Worm (Caenorhabditis elegans): ENCODE data around the gene rpl-11.2.

rpl-11.2 gene

ce11 chrX:2229305-2230172, 12.9 kb downstream of the rpl-11.2 start, which contains the start of gene lin-32:
lin-32 (minus strand) TSS chrX:2230122.
- TF ChIP-seq ztf-23 (GFP tag; IDR thresholded peaks at IDR 0.05) = no peak
- no peak for TF ChIP-seq tab-1 (GFP tag; IDR thresholded peaks at IDR 0.05)
- no peak for TF ChIP-seq ref-1 (GFP tag; conservative IDR thresholded peaks at IDR 0.05)
- TF ChIP-seq med-1 (GFP tag; optimal IDR thresholded peaks at IDR 0.05; ENCODE audit: insufficient read depth) = no peak
- TF ChIP-seq klf-2 (GFP tag; conservative IDR thresholded peaks at IDR 0.05) = no peak
- no peak for TF ChIP-seq ztf-29 (GFP tag; IDR thresholded peaks at IDR 0.05)
- TF ChIP-seq flt-1 (GFP tag; IDR thresholded peaks at IDR 0.05) = no peak
- no peak for TF ChIP-seq T22C8.4 (GFP tag; IDR thresholded peaks at IDR 0.05)
- no peak for TF ChIP-seq cog-1 (tag; optimal IDR thresholded peaks at IDR 0.05)

DNA sequence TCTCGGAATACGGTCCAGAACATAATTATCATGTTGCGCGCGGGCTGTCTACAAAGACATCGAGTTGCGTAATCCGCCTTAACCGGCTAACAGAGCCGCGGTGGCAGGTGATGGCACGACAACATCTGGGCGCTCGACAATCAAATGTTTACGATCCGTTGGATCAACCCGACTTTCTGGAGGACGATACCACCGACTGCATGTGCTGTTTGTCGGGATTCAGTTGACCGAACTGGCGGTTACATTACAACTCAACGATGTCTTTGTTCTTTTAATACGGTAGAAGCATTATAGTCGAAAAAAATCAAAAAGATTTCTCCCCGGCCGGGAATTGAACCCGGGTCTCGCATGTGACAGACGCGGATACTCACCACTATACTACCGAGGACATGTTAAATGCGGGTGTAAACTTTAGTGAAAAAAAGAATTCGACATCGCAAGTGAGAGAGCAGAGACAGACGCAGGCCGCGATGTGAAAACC, 15.5 kb downstream of the rpl-11.2 start:
- TF ChIP-seq klf-2 (GFP tag; conservative IDR thresholded peaks at IDR 0.05) (peak; percentile 87), tab-1 (GFP tag; IDR thresholded peaks at IDR 0.05) (peak; percentile 84), cog-1 (tag; optimal IDR thresholded peaks at IDR 0.05) (peak; percentile 81), med-1 (GFP tag; optimal IDR thresholded peaks at IDR 0.05; ENCODE audit: insufficient read depth) (peak; percentile 43), flt-1 (GFP tag; IDR thresholded peaks at IDR 0.05) (peak; percentile 90), ztf-29 (GFP tag; IDR thresholded peaks at IDR 0.05) (peak; percentile 80), T22C8.4 (GFP tag; IDR thresholded peaks at IDR 0.05) (peak; percentile 81), ztf-23 (GFP tag; IDR thresholded peaks at IDR 0.05) (peak; percentile 90), ref-1 (GFP tag; conservative IDR thresholded peaks at IDR 0.05) (peak; percentile 80)

DNA sequence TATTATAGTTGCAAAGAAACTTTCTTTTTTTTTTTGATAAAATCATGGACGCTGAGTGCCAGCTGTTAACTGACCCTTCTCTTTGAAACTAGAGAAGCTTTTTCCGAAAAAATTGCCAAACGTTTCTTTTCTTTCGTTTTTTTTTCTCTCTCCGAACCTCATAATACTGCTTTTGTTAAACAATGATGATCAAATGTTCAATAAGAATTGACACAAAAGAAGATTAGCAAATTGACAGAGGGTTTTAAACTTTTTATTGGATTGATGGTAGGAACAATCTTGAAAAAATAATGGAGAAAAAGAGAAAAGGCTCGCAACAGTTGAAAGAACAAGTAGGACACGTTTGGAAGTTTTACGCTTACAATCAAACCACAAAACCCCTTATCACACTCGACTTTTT, 21.6 kb downstream of the rpl-11.2 start, which contains the start of gene hex-1:
hex-1 (plus strand) TSS at position 301 of the 400 bp plus-strand sequence.
- TF ChIP-seq ztf-29 (GFP tag; IDR thresholded peaks at IDR 0.05) (no peak), klf-2 (GFP tag; conservative IDR thresholded peaks at IDR 0.05) (no peak), cog-1 (tag; optimal IDR thresholded peaks at IDR 0.05) (no peak), flt-1 (GFP tag; IDR thresholded peaks at IDR 0.05) (no peak), med-1 (GFP tag; optimal IDR thresholded peaks at IDR 0.05; ENCODE audit: insufficient read depth) (no peak), ztf-23 (GFP tag; IDR thresholded peaks at IDR 0.05) (no peak), T22C8.4 (GFP tag; IDR thresholded peaks at IDR 0.05) (no peak), ref-1 (GFP tag; conservative IDR thresholded peaks at IDR 0.05) (no peak), tab-1 (GFP tag; IDR thresholded peaks at IDR 0.05) (no peak)

DNA sequence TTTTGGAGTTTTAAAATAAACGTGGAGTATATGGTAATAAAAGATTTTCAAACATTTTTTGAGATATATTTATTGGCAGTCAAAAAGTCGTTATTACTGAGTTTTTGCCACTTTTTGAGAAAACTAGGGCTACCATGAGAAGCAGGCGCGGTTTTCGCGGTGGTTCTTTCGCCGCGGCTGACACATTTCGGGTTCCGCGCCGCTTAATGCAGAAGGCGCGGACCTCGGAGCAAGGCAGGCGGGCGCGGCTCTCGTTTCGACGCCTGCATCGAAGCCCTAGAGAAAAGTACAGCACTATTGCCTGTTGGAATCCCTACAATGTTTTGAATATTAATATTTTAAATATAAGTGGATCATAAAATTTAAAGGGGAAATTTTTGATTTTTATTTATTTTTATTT, 23.0 kb downstream of the rpl-11.2 start:
- no peak for TF ChIP-seq ztf-29 (GFP tag; IDR thresholded peaks at IDR 0.05)
- TF ChIP-seq med-1 (GFP tag; optimal IDR thresholded peaks at IDR 0.05; ENCODE audit: insufficient read depth) = no peak
- TF ChIP-seq ref-1 (GFP tag; conservative IDR thresholded peaks at IDR 0.05) = no peak
- no peak for TF ChIP-seq flt-1 (GFP tag; IDR thresholded peaks at IDR 0.05)
- no peak for TF ChIP-seq klf-2 (GFP tag; conservative IDR thresholded peaks at IDR 0.05)
- TF ChIP-seq T22C8.4 (GFP tag; IDR thresholded peaks at IDR 0.05) = no peak
- TF ChIP-seq ztf-23 (GFP tag; IDR thresholded peaks at IDR 0.05) = no peak
- TF ChIP-seq cog-1 (tag; optimal IDR thresholded peaks at IDR 0.05) = no peak
- no peak for TF ChIP-seq tab-1 (GFP tag; IDR thresholded peaks at IDR 0.05)

ce11 chrX:2219006-2219405, 23.4 kb downstream of the rpl-11.2 start:
- no peak for TF ChIP-seq flt-1 (GFP tag; IDR thresholded peaks at IDR 0.05)
- no peak for TF ChIP-seq cog-1 (tag; optimal IDR thresholded peaks at IDR 0.05)
- no peak for TF ChIP-seq T22C8.4 (GFP tag; IDR thresholded peaks at IDR 0.05)
- no peak for TF ChIP-seq klf-2 (GFP tag; conservative IDR thresholded peaks at IDR 0.05)
- TF ChIP-seq ztf-23 (GFP tag; IDR thresholded peaks at IDR 0.05) = no peak
- no peak for TF ChIP-seq med-1 (GFP tag; optimal IDR thresholded peaks at IDR 0.05; ENCODE audit: insufficient read depth)
- TF ChIP-seq ztf-29 (GFP tag; IDR thresholded peaks at IDR 0.05) = no peak
- TF ChIP-seq tab-1 (GFP tag; IDR thresholded peaks at IDR 0.05) = no peak
- TF ChIP-seq ref-1 (GFP tag; conservative IDR thresholded peaks at IDR 0.05) = no peak

ce11 chrX:2216662-2217061, 25.8 kb downstream of the rpl-11.2 start:
- TF ChIP-seq klf-2 (GFP tag; conservative IDR thresholded peaks at IDR 0.05) = 0 out of 2 replicates have a peak, but pooled peaks have one; percentile 41
- no peak for TF ChIP-seq ref-1 (GFP tag; conservative IDR thresholded peaks at IDR 0.05)

ce11 chrX:2216242-2216641, 26.2 kb downstream of the rpl-11.2 start:
- no peak for TF ChIP-seq ztf-29 (GFP tag; IDR thresholded peaks at IDR 0.05)
- no peak for TF ChIP-seq T22C8.4 (GFP tag; IDR thresholded peaks at IDR 0.05)
- no peak for TF ChIP-seq tab-1 (GFP tag; IDR thresholded peaks at IDR 0.05)
- TF ChIP-seq flt-1 (GFP tag; IDR thresholded peaks at IDR 0.05) = no peak
- TF ChIP-seq ref-1 (GFP tag; conservative IDR thresholded peaks at IDR 0.05) = no peak
- no peak for TF ChIP-seq ztf-23 (GFP tag; IDR thresholded peaks at IDR 0.05)
- no peak for TF ChIP-seq med-1 (GFP tag; optimal IDR thresholded peaks at IDR 0.05; ENCODE audit: insufficient read depth)
- TF ChIP-seq klf-2 (GFP tag; conservative IDR thresholded peaks at IDR 0.05) = no peak
- no peak for TF ChIP-seq cog-1 (tag; optimal IDR thresholded peaks at IDR 0.05)

DNA sequence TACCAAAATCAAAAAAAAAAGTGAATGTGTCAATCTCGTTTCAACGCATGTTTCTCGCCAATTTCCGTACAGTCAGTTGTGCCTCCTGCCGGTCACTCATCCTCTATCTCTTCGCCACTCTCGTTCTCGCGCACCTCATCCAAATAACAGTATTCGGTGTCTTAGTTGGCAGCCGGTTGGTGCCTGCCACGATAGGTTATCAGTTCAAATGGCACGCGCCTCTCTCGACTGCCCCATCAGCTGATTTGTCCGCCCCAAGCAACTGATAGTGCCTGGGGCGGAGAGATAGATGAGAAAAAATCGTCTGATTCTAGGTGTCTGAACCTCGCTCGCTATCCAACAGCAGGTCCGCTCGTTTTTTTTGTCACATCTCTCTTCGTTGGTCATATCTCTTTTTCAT, 27.3 kb downstream of the rpl-11.2 start:
- TF ChIP-seq T22C8.4 (GFP tag; IDR thresholded peaks at IDR 0.05) = no peak
- TF ChIP-seq klf-2 (GFP tag; conservative IDR thresholded peaks at IDR 0.05) = no peak
- TF ChIP-seq tab-1 (GFP tag; IDR thresholded peaks at IDR 0.05) = no peak
- no peak for TF ChIP-seq cog-1 (tag; optimal IDR thresholded peaks at IDR 0.05)
- TF ChIP-seq ztf-23 (GFP tag; IDR thresholded peaks at IDR 0.05) = no peak
- no peak for TF ChIP-seq ztf-29 (GFP tag; IDR thresholded peaks at IDR 0.05)

- TF ChIP-seq ztf-23 (GFP tag; IDR thresholded peaks at IDR 0.05) = no peak
- no peak for TF ChIP-seq flt-1 (GFP tag; IDR thresholded peaks at IDR 0.05)
- TF ChIP-seq klf-2 (GFP tag; conservative IDR thresholded peaks at IDR 0.05) = no peak
- TF ChIP-seq T22C8.4 (GFP tag; IDR thresholded peaks at IDR 0.05) = no peak
- no peak for TF ChIP-seq ref-1 (GFP tag; conservative IDR thresholded peaks at IDR 0.05)
These were observed 28.0 kb downstream of the rpl-11.2 start for ce11 chrX:2214454-2214853.
